Worm (Caenorhabditis elegans) whole organism, L4/young adult: ENCODE measurements around the gene nhr-185.

Source experiments
- W03F9.2 ChIP-seq: fragments of 150-350 bp; optimal IDR thresholded peaks from 2 replicates; lab custom pipeline; 2014; ENCODE audit warnings: missing biosample characterization, missing genetic modification characterization
- dao-5 ChIP-seq: sonication (generic microtip); optimal IDR thresholded peaks from 2 replicates; lab custom pipeline; 2016; ENCODE audit warnings: missing genotype, missing genetic modification characterization, moderate library complexity, missing compliant biosample characterization
- him-1 ChIP-seq: sonication (generic microtip); optimal IDR thresholded peaks from 2 replicates; lab custom pipeline; 2016; ENCODE audit warnings: missing genotype, missing genetic modification reagents, missing genetic modification characterization, missing compliant biosample characterization

DNA sequence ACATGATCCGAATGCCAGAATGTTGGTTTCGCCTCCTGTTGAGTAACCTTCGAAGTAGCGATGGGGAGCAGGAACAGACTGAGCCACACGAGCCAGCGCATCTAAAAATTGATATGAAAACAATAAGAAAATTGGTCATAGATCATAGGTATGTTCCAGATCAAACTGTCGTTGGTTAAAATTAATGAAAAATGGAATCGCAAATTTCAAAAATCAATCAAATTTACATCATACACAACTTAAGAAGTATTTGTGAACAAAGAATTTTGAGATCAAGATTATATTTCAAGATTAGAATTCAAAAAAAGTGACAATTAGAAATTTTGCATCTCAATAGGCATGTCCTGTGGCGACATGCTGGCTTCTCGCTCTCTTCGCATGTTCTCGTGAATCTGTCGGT, 43.6 kb upstream of the nhr-185 start, which contains the start of gene C17E7.9:
- TF ChIP-seq dao-5 (tag; lab: Kevin White, UChicago) (no peak), W03F9.2 (tag; lab: Kevin White, UChicago) (no peak), him-1 (tag; lab: Kevin White, UChicago) (no peak)
